Worm (Caenorhabditis elegans): ENCODE data around the gene dlst-1.

dlst-1 gene

ce11 chrV:6668741-6669140 is 40.2 kb downstream of the dlst-1 start, which contains the start of gene str-180:
str-180 (minus strand) TSS chrV:6668841.
- no peak for TF ChIP-seq unc-62 (GFP tag; optimal IDR thresholded peaks at IDR 0.05)

- TF ChIP-seq unc-62 (GFP tag; optimal IDR thresholded peaks at IDR 0.05): no peak
Observed at ce11 chrV:6666557-6666956, 42.3 kb downstream of the dlst-1 start.

- TF ChIP-seq unc-62 (GFP tag; optimal IDR thresholded peaks at IDR 0.05): no peak
Observed at ce11 chrV:6665751-6666150, 43.1 kb downstream of the dlst-1 start, which contains the start of gene pmp-5. pmp-5 (minus strand) TSS chrV:6665813.

- TF ChIP-seq unc-62 (GFP tag; optimal IDR thresholded peaks at IDR 0.05): no peak
Observed at ce11 chrV:6662505-6662904, 46.4 kb downstream of the dlst-1 start.

ce11 chrV:6661658-6662057 is 47.2 kb downstream of the dlst-1 start:
- no peak for TF ChIP-seq unc-62 (GFP tag; optimal IDR thresholded peaks at IDR 0.05)

ce11 chrV:6659533-6659932 is 49.4 kb downstream of the dlst-1 start:
- TF ChIP-seq unc-62 (GFP tag; optimal IDR thresholded peaks at IDR 0.05): no peak

ce11 chrV:6658765-6659164 is 50.1 kb downstream of the dlst-1 start:
- no peak for TF ChIP-seq unc-62 (GFP tag; optimal IDR thresholded peaks at IDR 0.05)

ce11 chrV:6657532-6658259 is 51.2 kb downstream of the dlst-1 start:
- no peak for TF ChIP-seq unc-62 (GFP tag; optimal IDR thresholded peaks at IDR 0.05)

Measured in whole organism, dauer.